Worm (Caenorhabditis elegans) whole organism, L3 larva: Measurements from ENCODE around the gene sru-13.

Experiments used
- ama-1 ChIP-seq: fragments of 150-350 bp; optimal IDR thresholded peaks from 2 replicates; lab custom pipeline; 2018
- elt-3 ChIP-seq, 3 experiments: fragments of 150-350 bp in 1 of 3; sonication (generic microtip) in 2 of 3; optimal IDR thresholded peaks; 2 replicates in 2 of 3; 4 replicates in 1 of 3; lab custom pipeline; 2014 to 2017; ENCODE audit warnings: missing biosample characterization in 3 of 3, missing genetic modification characterization in 3 of 3
- fkh-10 ChIP-seq: sonication (generic microtip); optimal IDR thresholded peaks from 2 replicates; lab custom pipeline; 2017; ENCODE audit warnings: missing biosample characterization, missing genetic modification reagents, missing genetic modification characterization
- lin-39 ChIP-seq: fragments of 150-350 bp; optimal IDR thresholded peaks from 2 replicates; lab custom pipeline; 2018; ENCODE audit warnings: missing biosample characterization, missing genetic modification reagents, missing genetic modification characterization
- nhr-11 ChIP-seq: fragments of 150-350 bp; optimal IDR thresholded peaks from 2 replicates; lab custom pipeline; 2014; ENCODE audit warnings: missing biosample characterization, missing genetic modification characterization
- unc-62 ChIP-seq: fragments of 150-350 bp; sonication (generic microtip); optimal IDR thresholded peaks from 4 replicates; lab custom pipeline; 2014; ENCODE audit warnings: missing biosample characterization, missing genetic modification reagents, missing genetic modification characterization

ce11 chrIV:12490491-12490890, 31.9 kb downstream of the sru-13 start, which contains the start of gene him-6:
- TF ChIP-seq fkh-10 (GFP tag; lab: Kevin White, UChicago) (no peak), nhr-11 (no peak), elt-3 (tag; optimal IDR thresholded peaks at IDR 0.05; lab: Kevin White, UChicago) (no peak), lin-39 (tag; lab: Kevin White, UChicago) (no peak), unc-62 (GFP tag; lab: Kevin White, UChicago) (no peak), ama-1 (lab: Kevin White, UChicago) (no peak)
